Fruit fly (Drosophila melanogaster): ENCODE results near the gene CG31198.

Gene CG31198

DNA sequence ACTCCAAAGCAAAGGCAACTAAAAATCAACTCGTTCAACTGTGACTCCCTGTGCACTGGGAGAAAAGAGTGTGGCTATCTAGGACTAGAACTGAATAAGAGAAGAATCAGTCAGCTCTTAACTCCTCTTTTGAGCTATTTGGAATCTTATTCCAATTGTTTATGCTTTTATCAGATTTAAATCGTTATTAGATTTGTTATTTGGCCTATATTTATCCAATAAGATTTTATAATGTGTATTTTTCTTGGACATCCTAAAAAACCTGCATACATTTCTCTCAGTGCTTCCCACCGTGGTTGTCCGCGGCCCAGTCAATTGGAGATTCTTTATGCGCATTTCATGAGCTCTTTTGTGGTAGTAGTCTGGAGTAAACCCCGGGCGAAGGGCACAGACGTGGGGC lies 27.3 kb downstream of the CG31198 start (continued):
- TF ChIP-seq Hr78 (GFP tag; optimal IDR thresholded peaks at IDR 0.05) (no peak), CG10267 (tag; optimal IDR thresholded peaks at IDR 0.05) (peak; percentile 64), sqz (GFP tag; optimal IDR thresholded peaks at IDR 0.05) (peak; percentile 25), D (optimal IDR thresholded peaks at IDR 0.05) (no peak), D (GFP tag; optimal IDR thresholded peaks at IDR 0.05) (peak; percentile 58), Abd-B (GFP tag; optimal IDR thresholded peaks at IDR 0.05) (peak; percentile 64), CG10654 (GFP tag; optimal IDR thresholded peaks at IDR 0.05) (peak; percentile 55), amos (GFP tag; IDR thresholded peaks at IDR 0.05; ENCODE audit: partially characterized antibody) (no peak), Meics (GFP tag; optimal IDR thresholded peaks at IDR 0.05) (peak; percentile 72), CG12769 (tag; optimal IDR thresholded peaks at IDR 0.05) (no peak), Asciz (GFP tag; optimal IDR thresholded peaks at IDR 0.05) (no peak), Hr3 (GFP tag; optimal IDR thresholded peaks at IDR 0.05) (peak; percentile 55), Mrtf (GFP tag; IDR thresholded peaks at IDR 0.05) (peak; percentile 63; the same call in 1 of the 3 replicates), Dad (GFP tag; optimal IDR thresholded peaks at IDR 0.05) (peak; percentile 49), CG33213 (GFP tag; optimal IDR thresholded peaks at IDR 0.05) (peak; percentile 12), croc (GFP tag; conservative IDR thresholded peaks at IDR 0.05) (peak; percentile 33; the same call in 1 of the 3 replicates), CG2199 (GFP tag; IDR thresholded peaks at IDR 0.05) (no peak), CG12942 (GFP tag; optimal IDR thresholded peaks at IDR 0.05) (peak; percentile 38), exex (tag; optimal IDR thresholded peaks at IDR 0.05) (no peak), CG33557 (GFP tag; optimal IDR thresholded peaks at IDR 0.05) (peak; percentile 16), repo (GFP tag; optimal IDR thresholded peaks at IDR 0.05) (no peak), Ets65A (GFP tag) (peak; percentile 98), crc (GFP tag; optimal IDR thresholded peaks at IDR 0.05) (peak; percentile 15), zf30C (GFP tag; optimal IDR thresholded peaks at IDR 0.05) (peak; percentile 49), pho (GFP tag; optimal IDR thresholded peaks at IDR 0.05) (peak; percentile 51), bsh (GFP tag; optimal IDR thresholded peaks at IDR 0.05) (peak; percentile 78 to 80), CG34422 (GFP tag; IDR thresholded peaks at IDR 0.05) (peak; percentile 71; the same call in 1 of the 3 replicates), Myb (GFP tag; optimal IDR thresholded peaks at IDR 0.05) (no peak), Gug (GFP tag; IDR thresholded peaks at IDR 0.05) (peak; percentile 64), ttk (GFP tag; IDR thresholded peaks at IDR 0.05) (0 out of 2 replicates have a peak, but pooled peaks have one; percentile 21), stc (GFP tag; IDR thresholded peaks at IDR 0.05) (no peak), CG11093 (GFP tag; IDR thresholded peaks at IDR 0.05) (peak; percentile 59; the same call in 1 of the 3 replicates), Fer2 (tag; optimal IDR thresholded peaks at IDR 0.05) (peak; percentile 18), ems (GFP tag; optimal IDR thresholded peaks at IDR 0.05) (peak; percentile 47), CG8944 (GFP tag; optimal IDR thresholded peaks at IDR 0.05) (peak; percentile 24), CG4820 (GFP tag; optimal IDR thresholded peaks at IDR 0.05) (peak; percentile 61), Hmx (GFP tag; optimal IDR thresholded peaks at IDR 0.05) (no peak), kay (GFP tag; optimal IDR thresholded peaks at IDR 0.05) (peak; percentile 42), maf-S (GFP tag; optimal IDR thresholded peaks at IDR 0.05) (peak; percentile 22), CG14710 (tag; optimal IDR thresholded peaks at IDR 0.05) (peak; percentile 58), Hsf (GFP tag; optimal IDR thresholded peaks at IDR 0.05) (peak; percentile 72), nmo (GFP tag; optimal IDR thresholded peaks at IDR 0.05) (peak; percentile 76), al (GFP tag; IDR thresholded peaks at IDR 0.05) (peak; percentile 65), Dbx (GFP tag; IDR thresholded peaks at IDR 0.05) (no peak), CG4424 (GFP tag; optimal IDR thresholded peaks at IDR 0.05) (peak; percentile 65), ssp (GFP tag; IDR thresholded peaks at IDR 0.05) (peak; percentile 53), HmgD (GFP tag; optimal IDR thresholded peaks at IDR 0.05) (no peak), toy (GFP tag; IDR thresholded peaks at IDR 0.05) (no peak), CG1602 (GFP tag; optimal IDR thresholded peaks at IDR 0.05) (peak; percentile 53), CG4282 (GFP tag; optimal IDR thresholded peaks at IDR 0.05) (peak; percentile 18), emc (GFP tag; optimal IDR thresholded peaks at IDR 0.05) (peak; percentile 3), Jarid2 (GFP tag; optimal IDR thresholded peaks at IDR 0.05) (no peak)

Measured in whole organism, embryonic.